Fruit fly (Drosophila melanogaster): Measurements from ENCODE around the gene CG31517.

dm6 chr3R:13964513-13964975 lies 16.3 kb downstream of the CG31517 start, which contains the start of gene Orc2:
- TF ChIP-seq Vsx1 (GFP tag; optimal IDR thresholded peaks at IDR 0.05) (no peak), Side (GFP tag; optimal IDR thresholded peaks at IDR 0.05) (no peak), CG9727 (GFP tag; optimal IDR thresholded peaks at IDR 0.05) (no peak), Antp (GFP tag; optimal IDR thresholded peaks at IDR 0.05) (no peak), CG8388 (GFP tag; optimal IDR thresholded peaks at IDR 0.05) (no peak), caup (GFP tag; optimal IDR thresholded peaks at IDR 0.05; ENCODE audit: severe bottlenecking) (no peak), E2f2 (GFP tag; IDR thresholded peaks at IDR 0.05) (peak; percentile 88), CG7987 (GFP tag; optimal IDR thresholded peaks at IDR 0.05) (no peak), CG13775 (GFP tag; optimal IDR thresholded peaks at IDR 0.05) (no peak), unc-4 (GFP tag; IDR thresholded peaks at IDR 0.05; ENCODE audit: partially characterized antibody) (peak; percentile 52), CG30020 (tag; optimal IDR thresholded peaks at IDR 0.05) (peak; percentile 57), jing (GFP tag; optimal IDR thresholded peaks at IDR 0.05) (no peak), CG17568 (GFP tag; optimal IDR thresholded peaks at IDR 0.05) (no peak), tap (tag; optimal IDR thresholded peaks at IDR 0.05) (no peak)

All from whole organism, embryonic.